Fruit fly (Drosophila melanogaster) whole organism, adult: ENCODE results near the gene O-fut2.

ENCODE experiments used
- CG11617 ChIP-seq: fragments of 200-800 bp; sonication (Bioruptor generic); optimal IDR thresholded peaks from 2 replicates; lab custom pipeline; 2017; ENCODE audit warnings: mild to moderate bottlenecking, missing biosample characterization, missing genetic modification reagents, missing genetic modification characterization
- CG12768 ChIP-seq: fragments of 200-800 bp; sonication (Bioruptor generic); optimal IDR thresholded peaks from 2 replicates; lab custom pipeline; 2017; ENCODE audit warnings: missing biosample characterization, missing genetic modification characterization, mild to moderate bottlenecking, moderate library complexity, missing genetic modification reagents
- CG14711 ChIP-seq: fragments of 200-800 bp; sonication (Bioruptor generic); optimal IDR thresholded peaks from 2 replicates; lab custom pipeline; 2018; ENCODE audit warnings: missing biosample characterization, mild to moderate bottlenecking, missing genetic modification characterization, moderate library complexity
- CG1620 ChIP-seq: fragments of 200-800 bp; sonication (Bioruptor generic); optimal IDR thresholded peaks from 2 replicates; lab custom pipeline; 2016; ENCODE audit warnings: missing biosample characterization, missing genetic modification characterization
- CG33017 ChIP-seq: fragments of 200-800 bp; sonication (Bioruptor generic); optimal IDR thresholded peaks from 2 replicates; lab custom pipeline; 2018; ENCODE audit warnings: missing biosample characterization, mild to moderate bottlenecking, missing genetic modification characterization, moderate library complexity
- CG5204 ChIP-seq: fragments of 200-800 bp; sonication (Bioruptor generic); optimal IDR thresholded peaks from 2 replicates; lab custom pipeline; 2016; ENCODE audit warnings: missing biosample characterization, missing genetic modification characterization
- CG7045 ChIP-seq: fragments of 200-800 bp; sonication (Bioruptor generic); optimal IDR thresholded peaks from 2 replicates; lab custom pipeline; 2017; ENCODE audit warnings: missing biosample characterization, mild to moderate bottlenecking, missing genetic modification characterization
- CG7101 ChIP-seq: fragments of 200-800 bp; sonication (Bioruptor generic); optimal IDR thresholded peaks from 2 replicates; lab custom pipeline; 2018; ENCODE audit warnings: missing biosample characterization, mild to moderate bottlenecking, missing genetic modification characterization, moderate library complexity
- Clk ChIP-seq: fragments of 200-800 bp; sonication (Bioruptor generic); optimal IDR thresholded peaks from 2 replicates; lab custom pipeline; 2017; ENCODE audit warnings: missing biosample characterization, missing genetic modification characterization
- Crg-1 ChIP-seq: fragments of 200-800 bp; sonication (Bioruptor generic); optimal IDR thresholded peaks from 2 replicates; lab custom pipeline; 2016; ENCODE audit warnings: missing biosample characterization, missing genetic modification characterization
- Hr96 ChIP-seq: fragments of 200-800 bp; sonication (Bioruptor generic); optimal IDR thresholded peaks from 2 replicates; lab custom pipeline; 2016; ENCODE audit warnings: missing biosample characterization, missing genetic modification characterization
- Mnt ChIP-seq: fragments of 200-800 bp; sonication (Bioruptor generic); optimal IDR thresholded peaks from 2 replicates; lab custom pipeline; 2016; ENCODE audit warnings: missing biosample characterization, mild to moderate bottlenecking, missing genetic modification characterization
- bab1 ChIP-seq: fragments of 200-800 bp; sonication (Bioruptor generic); optimal IDR thresholded peaks from 3 replicates; lab custom pipeline; 2019; ENCODE audit warnings: missing biosample characterization, mild to moderate bottlenecking, missing genetic modification characterization, moderate library complexity
- cic ChIP-seq: fragments of 200-800 bp; sonication (Bioruptor generic); optimal IDR thresholded peaks from 2 replicates; lab custom pipeline; 2017; ENCODE audit warnings: missing biosample characterization, mild to moderate bottlenecking, missing genetic modification characterization, moderate library complexity
- cnc ChIP-seq, 2 experiments: fragments of >200 bp; optimal IDR thresholded peaks; 2 replicates each; lab custom pipeline; 2017
- kay ChIP-seq: fragments of 200-800 bp; sonication (Bioruptor generic); peaks from one replicate; lab custom pipeline; 2016; ENCODE audit warnings: missing biosample characterization, missing genetic modification characterization, borderline replicate concordance
- ovo ChIP-seq: fragments of 200-800 bp; sonication (Bioruptor generic); optimal IDR thresholded peaks from 2 replicates; lab custom pipeline; 2016; ENCODE audit warnings: missing biosample characterization, missing genetic modification characterization
- pad ChIP-seq: fragments of 200-800 bp; sonication (Bioruptor generic); optimal IDR thresholded peaks from 3 replicates; lab custom pipeline; 2017; ENCODE audit warnings: missing biosample characterization, missing genetic modification characterization, mild to moderate bottlenecking, moderate library complexity, missing genetic modification reagents
- tj ChIP-seq: fragments of 200-800 bp; sonication (Bioruptor generic); optimal IDR thresholded peaks from 3 replicates; lab custom pipeline; 2017; ENCODE audit warnings: missing biosample characterization, mild to moderate bottlenecking, missing genetic modification characterization, moderate library complexity
- toe ChIP-seq: fragments of 200-800 bp; sonication (Bioruptor generic); optimal IDR thresholded peaks from 2 replicates; lab custom pipeline; 2016; ENCODE audit warnings: missing biosample characterization, missing genetic modification characterization

O-fut2 gene

dm6 chrX:1465707-1466504 is at the start of gene O-fut2, which contains the start of gene CG14777:
Gene O-fut2 (minus strand): TSS chrX:1465996.
Gene CG14777 (plus strand): TSS chrX:1466134.
- TF ChIP-seq CG1620 (GFP tag; lab: Kevin White, UChicago) (no peak), Clk (GFP tag; lab: Kevin White, UChicago) (no peak), pad (GFP tag; lab: Kevin White, UChicago) (no peak), CG7045 (GFP tag; lab: Kevin White, UChicago) (no peak), ovo (GFP tag; lab: Kevin White, UChicago) (no peak), kay (GFP tag; lab: Kevin White, UChicago) (no peak), bab1 (GFP tag; lab: Kevin White, UChicago) (no peak), cnc (optimal IDR thresholded peaks at IDR 0.05; lab: Kevin White, UChicago) (no peak), CG5204 (no peak), CG14711 (tag; lab: Kevin White, UChicago) (no peak), Hr96 (GFP tag; lab: Kevin White, UChicago) (no peak), Mnt (GFP tag; lab: Kevin White, UChicago) (no peak), tj (GFP tag; lab: Kevin White, UChicago) (no peak), CG7101 (no peak), cic (no peak), Crg-1 (GFP tag; lab: Kevin White, UChicago) (no peak), CG12768 (GFP tag; lab: Kevin White, UChicago) (no peak), toe (GFP tag; lab: Kevin White, UChicago) (no peak), CG33017 (tag; lab: Kevin White, UChicago) (no peak)

dm6 chrX:1513865-1514264 is 48.1 kb upstream of the O-fut2 start:
- no peak for TF ChIP-seq CG33017 (tag; lab: Kevin White, UChicago)
- no peak for TF ChIP-seq CG12768 (GFP tag; lab: Kevin White, UChicago)
- no peak for TF ChIP-seq cic
- TF ChIP-seq Hr96 (GFP tag; lab: Kevin White, UChicago), result no peak
- TF ChIP-seq bab1 (GFP tag; lab: Kevin White, UChicago), result no peak
- TF ChIP-seq ovo (GFP tag; lab: Kevin White, UChicago), result no peak
- TF ChIP-seq Clk (GFP tag; lab: Kevin White, UChicago), result no peak
- no peak for TF ChIP-seq CG7045 (GFP tag; lab: Kevin White, UChicago)
- TF ChIP-seq kay (GFP tag; lab: Kevin White, UChicago), result no peak
- no peak for TF ChIP-seq Mnt (GFP tag; lab: Kevin White, UChicago)
- no peak for TF ChIP-seq CG7101
- TF ChIP-seq tj (GFP tag; lab: Kevin White, UChicago), result no peak
- no peak for TF ChIP-seq CG1620 (GFP tag; lab: Kevin White, UChicago)
- TF ChIP-seq CG14711 (tag; lab: Kevin White, UChicago), result no peak
- no peak for TF ChIP-seq pad (GFP tag; lab: Kevin White, UChicago)
- TF ChIP-seq CG5204, result no peak
- no peak for TF ChIP-seq toe (GFP tag; lab: Kevin White, UChicago)
- TF ChIP-seq cnc (optimal IDR thresholded peaks at IDR 0.05; lab: Kevin White, UChicago), result no peak
- no peak for TF ChIP-seq Crg-1 (GFP tag; lab: Kevin White, UChicago)

- TF ChIP-seq CG14711 (tag; lab: Kevin White, UChicago) (peak; percentile 15), CG11617 (GFP tag; lab: Kevin White, UChicago) (no peak), bab1 (GFP tag; lab: Kevin White, UChicago) (peak; percentile 83), Mnt (GFP tag; lab: Kevin White, UChicago) (peak; percentile 82), CG33017 (tag; lab: Kevin White, UChicago) (no peak), kay (GFP tag; lab: Kevin White, UChicago) (no peak), CG12768 (GFP tag; lab: Kevin White, UChicago) (no peak), Crg-1 (GFP tag; lab: Kevin White, UChicago) (no peak), CG1620 (GFP tag; lab: Kevin White, UChicago) (peak; percentile 0), cic (peak; percentile 5), CG7101 (peak; percentile 44), ovo (GFP tag; lab: Kevin White, UChicago) (peak; percentile 7), cnc (optimal IDR thresholded peaks at IDR 0.05; lab: Kevin White, UChicago) (no peak), Clk (GFP tag; lab: Kevin White, UChicago) (no peak), toe (GFP tag; lab: Kevin White, UChicago) (no peak), Hr96 (GFP tag; lab: Kevin White, UChicago) (no peak), pad (GFP tag; lab: Kevin White, UChicago) (peak; percentile 23), CG7045 (GFP tag; lab: Kevin White, UChicago) (no peak), tj (GFP tag; lab: Kevin White, UChicago) (no peak), CG5204 (no peak)
Observed at dm6 chrX:1512753-1513226, 47.0 kb upstream of the O-fut2 start, which contains the start of gene CG14795. Gene CG14795 (minus strand): TSS chrX:1512803.

dm6 chrX:1508241-1508823 is 42.5 kb upstream of the O-fut2 start:
- TF ChIP-seq CG5204 (peak; percentile 17), CG33017 (tag; lab: Kevin White, UChicago) (no peak), CG7045 (GFP tag; lab: Kevin White, UChicago) (peak; percentile 25), CG7101 (peak; percentile 7), cic (no peak), Hr96 (GFP tag; lab: Kevin White, UChicago) (peak; percentile 57)

DNA sequence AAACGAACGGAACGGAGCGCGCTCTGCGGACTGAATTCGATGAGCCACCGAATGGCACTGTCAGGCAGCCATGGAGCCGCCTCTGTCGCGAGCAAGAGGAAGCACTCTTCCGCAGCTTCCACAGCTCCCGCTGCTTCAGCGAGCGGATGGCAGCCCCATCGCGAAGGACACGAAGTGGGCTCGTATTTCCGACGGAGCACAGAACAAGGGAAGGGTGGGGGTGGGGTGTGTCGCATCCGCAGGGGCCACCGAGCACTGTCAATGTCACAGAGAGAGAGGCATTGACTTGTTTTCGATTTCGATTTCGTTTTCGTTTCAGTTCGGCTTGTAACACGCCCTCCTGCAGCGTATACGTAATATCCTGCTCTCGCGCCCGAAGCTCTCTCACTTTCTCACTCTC is 42.0 kb upstream of the O-fut2 start, which contains the start of gene Nmdar2:
Nmdar2 (minus strand) TSS at position 59 of the 400 bp plus-strand sequence.
- TF ChIP-seq tj (GFP tag; lab: Kevin White, UChicago) (no peak), cnc (optimal IDR thresholded peaks at IDR 0.05; lab: Kevin White, UChicago) (no peak), CG7045 (GFP tag; lab: Kevin White, UChicago) (no peak), CG7101 (no peak), bab1 (GFP tag; lab: Kevin White, UChicago) (no peak), ovo (GFP tag; lab: Kevin White, UChicago) (no peak), Clk (GFP tag; lab: Kevin White, UChicago) (no peak), cic (no peak), CG1620 (GFP tag; lab: Kevin White, UChicago) (no peak), kay (GFP tag; lab: Kevin White, UChicago) (no peak), pad (GFP tag; lab: Kevin White, UChicago) (no peak), CG11617 (GFP tag; lab: Kevin White, UChicago) (no peak), toe (GFP tag; lab: Kevin White, UChicago) (no peak), CG14711 (tag; lab: Kevin White, UChicago) (no peak), CG5204 (no peak)
